Fruit fly (Drosophila melanogaster): Measurements from ENCODE around the gene CG16781.

Gene CG16781

DNA sequence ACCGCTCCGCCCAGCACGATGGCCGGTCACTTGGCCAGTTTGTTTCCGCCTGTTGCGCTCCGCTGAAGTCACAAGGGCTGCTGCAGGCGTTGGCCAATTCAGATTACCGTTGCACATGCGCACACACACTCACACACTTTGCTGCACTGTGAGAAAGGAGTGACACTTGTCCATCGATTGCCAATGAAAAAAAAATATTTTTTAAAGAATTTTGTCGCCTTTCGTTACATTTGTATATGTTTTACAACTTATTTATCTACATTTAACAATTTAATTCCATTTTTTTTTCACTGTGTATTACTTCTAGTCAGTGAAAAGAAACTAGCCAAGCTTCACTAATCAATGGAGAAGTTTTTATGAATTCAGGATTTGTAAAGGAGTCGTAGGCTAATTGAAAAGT is 12.2 kb upstream of the CG16781 start (continued):
- TF ChIP-seq Chrac-16 (GFP tag; optimal IDR thresholded peaks at IDR 0.05) (peak; percentile 31), CG13424 (tag; optimal IDR thresholded peaks at IDR 0.05) (peak; percentile 25), CG15479 (GFP tag; optimal IDR thresholded peaks at IDR 0.05) (no peak), dmrt99B (tag; optimal IDR thresholded peaks at IDR 0.05) (peak; percentile 57), BEAF-32 (GFP tag; optimal IDR thresholded peaks at IDR 0.05) (no peak), CrebB (tag; optimal IDR thresholded peaks at IDR 0.05) (no peak), CG12236 (GFP tag; optimal IDR thresholded peaks at IDR 0.05) (no peak), CG4854 (GFP tag; optimal IDR thresholded peaks at IDR 0.05) (no peak), CG18619 (GFP tag; optimal IDR thresholded peaks at IDR 0.05) (no peak), CG6654 (GFP tag; optimal IDR thresholded peaks at IDR 0.05) (no peak), peb (GFP tag; IDR thresholded peaks at IDR 0.05) (no peak), vfl (GFP tag; optimal IDR thresholded peaks at IDR 0.05) (no peak), CG8359 (GFP tag; optimal IDR thresholded peaks at IDR 0.05; ENCODE audit: borderline replicate concordance) (peak; percentile 4), NK7.1 (GFP tag; optimal IDR thresholded peaks at IDR 0.05) (no peak), CG11247 (GFP tag; IDR thresholded peaks at IDR 0.05) (no peak), CG14050 (GFP tag; IDR thresholded peaks at IDR 0.05) (peak; percentile 13; the same call in 1 of the 3 replicates), dysf (GFP tag; IDR thresholded peaks at IDR 0.05) (no peak), gem (tag; optimal IDR thresholded peaks at IDR 0.05) (peak; percentile 75), CG12155 (GFP tag; optimal IDR thresholded peaks at IDR 0.05) (no peak), Ets97D (GFP tag; optimal IDR thresholded peaks at IDR 0.05) (peak; percentile 8), Elba2 (GFP tag; optimal IDR thresholded peaks at IDR 0.05) (no peak), B-H1 (GFP tag; IDR thresholded peaks at IDR 0.05) (0 out of 3 replicates have a peak, but pooled peaks have one; percentile 17), gcm2 (GFP tag; optimal IDR thresholded peaks at IDR 0.05) (no peak), tgo (GFP tag; IDR thresholded peaks at IDR 0.05) (peak; percentile 47; the same call in 2 of the 3 replicates), luna (GFP tag; optimal IDR thresholded peaks at IDR 0.05) (no peak), CG34376 (GFP tag; optimal IDR thresholded peaks at IDR 0.05) (no peak), CG7928 (GFP tag; optimal IDR thresholded peaks at IDR 0.05) (no peak), Dad (GFP tag; optimal IDR thresholded peaks at IDR 0.05) (no peak), CG31365 (tag; optimal IDR thresholded peaks at IDR 0.05) (no peak), lola (GFP tag; optimal IDR thresholded peaks at IDR 0.05) (peak in 1 of 3 experiments; percentile 59), toy (GFP tag; IDR thresholded peaks at IDR 0.05) (no peak), jumu (GFP tag; optimal IDR thresholded peaks at IDR 0.05) (no peak), Pdp1 (GFP tag; optimal IDR thresholded peaks at IDR 0.05) (peak; percentile 18 to 36), bowl (GFP tag; IDR thresholded peaks at IDR 0.05) (no peak), CG5953 (GFP tag; IDR thresholded peaks at IDR 0.05) (no peak), CG10543 (GFP tag; optimal IDR thresholded peaks at IDR 0.05) (no peak), CG13296 (GFP tag; optimal IDR thresholded peaks at IDR 0.05) (no peak), CG3163 (GFP tag; optimal IDR thresholded peaks at IDR 0.05) (no peak), Awh (GFP tag; IDR thresholded peaks at IDR 0.05) (no peak), CG4328 (GFP tag; optimal IDR thresholded peaks at IDR 0.05) (no peak), CG6683 (GFP tag; optimal IDR thresholded peaks at IDR 0.05) (no peak), CG3838 (GFP tag; optimal IDR thresholded peaks at IDR 0.05) (no peak), CG17328 (GFP tag; IDR thresholded peaks at IDR 0.05) (peak; percentile 58; the same call in 1 of the 2 replicates), Abd-B (GFP tag; optimal IDR thresholded peaks at IDR 0.05) (peak; percentile 28), Bteb2 (GFP tag; optimal IDR thresholded peaks at IDR 0.05) (peak; percentile 13), CG2116 (GFP tag; optimal IDR thresholded peaks at IDR 0.05) (no peak), CG7786 (GFP tag; optimal IDR thresholded peaks at IDR 0.05) (no peak), CoRest (tag; optimal IDR thresholded peaks at IDR 0.05) (no peak), CG3726 (GFP tag; IDR thresholded peaks at IDR 0.05) (0 out of 3 replicates have a peak, but pooled peaks have one; percentile 7), Lim3 (GFP tag; IDR thresholded peaks at IDR 0.05) (no peak), CG14014 (GFP tag; IDR thresholded peaks at IDR 0.05) (0 out of 2 replicates have a peak, but pooled peaks have one; percentile 26)
